Worm (Caenorhabditis elegans) whole organism, early embryonic: ENCODE measurements around the gene ZK1067.3.

Experiments used
- ama-1 ChIP-seq: fragments of 150-350 bp; optimal IDR thresholded peaks from 2 replicates; lab custom pipeline; 2014
- ets-7 ChIP-seq: sonication (generic microtip); optimal IDR thresholded peaks from 2 replicates; lab custom pipeline; 2016; ENCODE audit warnings: missing genotype, missing genetic modification characterization, missing compliant biosample characterization
- scrt-1 ChIP-seq: fragments of 200-800 bp; sonication (Bioruptor generic); IDR thresholded peaks from 2 replicates; pipeline ENCODE4 v1.3.6; 2022; ENCODE audit warnings: missing genetic modification characterization, missing compliant biosample characterization
- tra-4 ChIP-seq: sonication (generic microtip); optimal IDR thresholded peaks from 2 replicates; lab custom pipeline; 2017; ENCODE audit warnings: missing genetic modification characterization, missing compliant biosample characterization

DNA sequence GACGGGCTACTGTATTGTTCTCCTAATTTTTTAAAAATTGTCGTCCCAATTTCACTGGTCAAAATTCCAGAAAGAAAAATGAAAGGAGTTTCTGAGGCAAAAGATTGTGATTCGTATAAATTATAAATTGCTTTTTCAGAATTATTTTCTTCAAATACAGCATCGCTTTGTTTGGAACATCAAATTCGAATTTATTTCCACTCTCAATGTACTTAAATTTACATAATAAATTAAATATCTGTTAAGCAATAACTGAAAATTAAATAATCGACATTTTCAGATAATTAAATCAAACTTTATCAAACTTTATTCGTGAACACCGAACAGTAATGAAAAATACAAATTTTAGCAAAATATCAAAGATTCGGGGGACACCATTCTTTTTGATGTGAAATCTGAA is 51.7 kb downstream of the ZK1067.3 start:
- TF ChIP-seq scrt-1 (GFP tag; lab: Robert Waterston, UW) (no peak), ama-1 (no peak), ets-7 (no peak), tra-4 (tag; lab: Kevin White, UChicago) (no peak)
